Worm (Caenorhabditis elegans): ENCODE measurements around the gene T12D8.10.

The T12D8.10 gene

ce11 chrIII:13686309-13686708 lies 44.2 kb upstream of the T12D8.10 start, which contains the start of gene dyf-2:
TSS of gene dyf-2 (minus strand) at chrIII:13686445.
- TF ChIP-seq ceh-8 (GFP tag; optimal IDR thresholded peaks at IDR 0.05) (peak; percentile 53), mdl-1 (tag; optimal IDR thresholded peaks at IDR 0.05) (no peak), mep-1 (tag; optimal IDR thresholded peaks at IDR 0.05) (no peak), unc-30 (tag; optimal IDR thresholded peaks at IDR 0.05) (no peak), fos-1 (tag; optimal IDR thresholded peaks at IDR 0.05) (no peak), fkh-8 (tag; optimal IDR thresholded peaks at IDR 0.05) (peak; percentile 76), dsc-1 (tag; optimal IDR thresholded peaks at IDR 0.05) (no peak), skn-1 (tag; optimal IDR thresholded peaks at IDR 0.05) (no peak), jun-1 (tag; optimal IDR thresholded peaks at IDR 0.05) (no peak), nhr-71 (tag; optimal IDR thresholded peaks at IDR 0.05) (peak; percentile 16), hlh-4 (tag; optimal IDR thresholded peaks at IDR 0.05) (no peak), sup-37 (GFP tag; optimal IDR thresholded peaks at IDR 0.05) (no peak), nhr-12 (tag; optimal IDR thresholded peaks at IDR 0.05) (no peak), lin-13 (GFP tag; optimal IDR thresholded peaks at IDR 0.05) (no peak)

ce11 chrIII:13684236-13684635 lies 42.1 kb upstream of the T12D8.10 start:
- no peak for TF ChIP-seq lin-39 (tag; optimal IDR thresholded peaks at IDR 0.05)
- no peak for TF ChIP-seq mab-9 (GFP tag; IDR thresholded peaks at IDR 0.05)
- no peak for TF ChIP-seq sup-37 (GFP tag; optimal IDR thresholded peaks at IDR 0.05)
- no peak for TF ChIP-seq rnt-1 (tag; optimal IDR thresholded peaks at IDR 0.05)
- no peak for TF ChIP-seq isw-1 (GFP tag; IDR thresholded peaks at IDR 0.05)
- no peak for TF ChIP-seq lsy-2 (tag; optimal IDR thresholded peaks at IDR 0.05)
- no peak for TF ChIP-seq blmp-1 (tag; optimal IDR thresholded peaks at IDR 0.05)
- TF ChIP-seq nhr-47 (tag; optimal IDR thresholded peaks at IDR 0.05): no peak
- TF ChIP-seq F16B12.6 (tag; optimal IDR thresholded peaks at IDR 0.05): no peak
- no peak for TF ChIP-seq nhr-11 (tag; optimal IDR thresholded peaks at IDR 0.05)
- TF ChIP-seq C04F5.9 (tag; optimal IDR thresholded peaks at IDR 0.05): no peak

- TF ChIP-seq sox-4 (tag; optimal IDR thresholded peaks at IDR 0.05) (no peak), efl-1 (optimal IDR thresholded peaks at IDR 0.05) (peak in 1 of 2 experiments; percentile 40), efl-1 (GFP tag; optimal IDR thresholded peaks at IDR 0.05 in 1 of 2) (no peak)
These were observed 41.1 kb upstream of the T12D8.10 start for ce11 chrIII:13683275-13683674.

ce11 chrIII:13682019-13682418 lies 39.9 kb upstream of the T12D8.10 start:
- no peak for TF ChIP-seq C04F5.9 (tag; optimal IDR thresholded peaks at IDR 0.05)
- TF ChIP-seq efl-1 (optimal IDR thresholded peaks at IDR 0.05): no peak
- peak in 1 of 2 experiments; percentile 15 for TF ChIP-seq efl-1 (GFP tag; optimal IDR thresholded peaks at IDR 0.05 in 1 of 2)

- TF ChIP-seq nhr-85 (tag): peak; percentile 12
- no peak for TF ChIP-seq nhr-20 (tag; optimal IDR thresholded peaks at IDR 0.05)
- no peak for TF ChIP-seq efl-1 (optimal IDR thresholded peaks at IDR 0.05)
- TF ChIP-seq efl-1 (GFP tag; optimal IDR thresholded peaks at IDR 0.05 in 1 of 2): peak in 1 of 2 experiments; percentile 43
- TF ChIP-seq ceh-90 (tag; optimal IDR thresholded peaks at IDR 0.05): no peak
- TF ChIP-seq elt-2 (tag; optimal IDR thresholded peaks at IDR 0.05): peak; percentile 56
- TF ChIP-seq xbp-1 (tag; optimal IDR thresholded peaks at IDR 0.05): no peak
- no peak for TF ChIP-seq vab-15 (tag; optimal IDR thresholded peaks at IDR 0.05)
- TF ChIP-seq F16B12.6 (tag; optimal IDR thresholded peaks at IDR 0.05): no peak
- no peak for TF ChIP-seq nhr-12 (tag; optimal IDR thresholded peaks at IDR 0.05)
These were observed 36.8 kb upstream of the T12D8.10 start, which contains the start of gene sid-2 for ce11 chrIII:13678761-13679495. TSS of gene sid-2 (plus strand) at chrIII:13679445.

Data from whole organism, L1 larva.